Fruit fly (Drosophila melanogaster) whole organism, wandering third instar larva: Measurements from ENCODE around the gene AANATL2.

Experiments used
- Abd-B ChIP-seq: fragments of >200 bp; optimal IDR thresholded peaks from 2 replicates; lab custom pipeline; 2017; ENCODE audit warnings: missing biosample characterization, missing genetic modification characterization
- CG32264 ChIP-seq: fragments of 200-800 bp; sonication (Bioruptor generic); optimal IDR thresholded peaks from 2 replicates; lab custom pipeline; 2016; ENCODE audit warnings: missing biosample characterization, missing genetic modification characterization
- CG9705 ChIP-seq: fragments of 200-800 bp; sonication (Bioruptor generic); optimal IDR thresholded peaks from 2 replicates; lab custom pipeline; 2018; ENCODE audit warnings: missing biosample characterization, mild to moderate bottlenecking, missing genetic modification characterization
- Dfd ChIP-seq: fragments of >200 bp; optimal IDR thresholded peaks from 2 replicates; lab custom pipeline; 2017; ENCODE audit warnings: missing biosample characterization, missing genetic modification characterization
- Dif ChIP-seq: fragments of 200-275, 200-300 bp; sonication (Bioruptor generic); optimal IDR thresholded peaks from 2 replicates; lab custom pipeline; 2018; ENCODE audit warnings: missing biosample characterization, missing genetic modification characterization; ENCODE audit not compliant: partially characterized antibody
- GATAd ChIP-seq: sonication (Bioruptor generic); optimal IDR thresholded peaks from 2 replicates; lab custom pipeline; 2016; ENCODE audit warnings: missing biosample characterization, missing genetic modification characterization
- HLH106 ChIP-seq: fragments of 200-800 bp; optimal IDR thresholded peaks from 3 replicates; lab custom pipeline; 2019; ENCODE audit warnings: missing biosample characterization, mild to moderate bottlenecking, missing genetic modification characterization, moderate library complexity
- Hnf4 ChIP-seq: fragments of 200-800 bp; sonication (Bioruptor generic); optimal IDR thresholded peaks from 2 replicates; lab custom pipeline; 2016; ENCODE audit warnings: missing biosample characterization, mild to moderate bottlenecking, missing genetic modification characterization
- Hr78 ChIP-seq: fragments of >200 bp; optimal IDR thresholded peaks from 2 replicates; lab custom pipeline; 2017; ENCODE audit warnings: missing biosample characterization, missing genetic modification characterization
- Hr83 ChIP-seq: fragments of 200-300 bp; sonication (Bioruptor generic); optimal IDR thresholded peaks from 2 replicates; lab custom pipeline; 2016; ENCODE audit warnings: missing biosample characterization, mild to moderate bottlenecking, missing genetic modification characterization, moderate library complexity; ENCODE audit not compliant: poor library complexity, severe bottlenecking
- Jra ChIP-seq: sonication (Bioruptor generic); optimal IDR thresholded peaks from 2 replicates; lab custom pipeline; 2016; ENCODE audit warnings: missing biosample characterization, missing genetic modification characterization
- Mio ChIP-seq: sonication (Bioruptor generic); optimal IDR thresholded peaks from 2 replicates; lab custom pipeline; 2016; ENCODE audit warnings: missing biosample characterization, missing genetic modification characterization
- Myc ChIP-seq: fragments of >200 bp; optimal IDR thresholded peaks from 2 replicates; lab custom pipeline; 2017
- N ChIP-seq: fragments of >200 bp; optimal IDR thresholded peaks from 2 replicates; lab custom pipeline; 2018; ENCODE audit warnings: missing biosample characterization, missing external identifiers, missing genetic modification characterization
- OdsH ChIP-seq: fragments of 200-800 bp; sonication (Bioruptor generic); optimal IDR thresholded peaks from 2 replicates; lab custom pipeline; 2016; ENCODE audit warnings: missing biosample characterization, mild to moderate bottlenecking, missing genetic modification characterization
- Rel ChIP-seq, 2 experiments: fragments of 200-800 bp; sonication (Bioruptor generic) in 1 of 2; optimal IDR thresholded peaks; 2 replicates in 1 of 2; 3 replicates in 1 of 2; lab custom pipeline; 2016 to 2019; ENCODE audit warnings: mild to moderate bottlenecking in 2 of 2, missing biosample characterization in 2 of 2, missing genetic modification characterization in 2 of 2, moderate library complexity in 1 of 2
- Sp1 ChIP-seq: fragments of 200-800 bp; sonication (Bioruptor generic); optimal IDR thresholded peaks from 3 replicates; lab custom pipeline; 2019; ENCODE audit warnings: missing biosample characterization, mild to moderate bottlenecking, missing genetic modification characterization, moderate library complexity
- br ChIP-seq: fragments of 200-800 bp; sonication (Bioruptor generic); optimal IDR thresholded peaks from 2 replicates; lab custom pipeline; 2016; ENCODE audit warnings: missing biosample characterization, missing genetic modification characterization
- brk ChIP-seq: fragments of 200-800 bp; sonication (Bioruptor generic); optimal IDR thresholded peaks from 2 replicates; lab custom pipeline; 2016; ENCODE audit warnings: missing biosample characterization, mild to moderate bottlenecking, missing genetic modification characterization
- dl ChIP-seq, 2 experiments: fragments of 175-275, 200-275 bp in 1 of 2; fragments of 200-275 bp in 1 of 2; sonication (Bioruptor generic); optimal IDR thresholded peaks; lab custom pipeline; 2018; ENCODE audit warnings: mild to moderate bottlenecking in 2 of 2, missing biosample characterization in 2 of 2, missing genetic modification characterization in 2 of 2, moderate library complexity in 2 of 2; ENCODE audit not compliant: partially characterized antibody in 2 of 2, insufficient read depth in 1 of 2
- dmrt93B ChIP-seq: fragments of 200-800 bp; sonication (Bioruptor generic); optimal IDR thresholded peaks from 2 replicates; lab custom pipeline; 2018; ENCODE audit warnings: missing biosample characterization, mild to moderate bottlenecking, missing genetic modification characterization
- dsf ChIP-seq: sonication (Bioruptor generic); optimal IDR thresholded peaks from 2 replicates; lab custom pipeline; 2016; ENCODE audit warnings: missing biosample characterization, missing genetic modification characterization, borderline replicate concordance
- ey ChIP-seq: fragments of 200-800 bp; sonication (Bioruptor generic); optimal IDR thresholded peaks from 2 replicates; lab custom pipeline; 2016; ENCODE audit warnings: missing biosample characterization, missing genetic modification characterization
- foxo ChIP-seq, 2 experiments: fragments of 200-800 bp; sonication (Bioruptor generic); optimal IDR thresholded peaks; 2 replicates in 1 of 2; 3 replicates in 1 of 2; lab custom pipeline; 2016 to 2017; ENCODE audit warnings: missing biosample characterization in 2 of 2, missing genetic modification characterization in 2 of 2
- fru ChIP-seq: fragments of 200-800 bp; sonication (Bioruptor generic); optimal IDR thresholded peaks from 3 replicates; lab custom pipeline; 2016; ENCODE audit warnings: missing biosample characterization, mild to moderate bottlenecking, missing genetic modification characterization
- h ChIP-seq: fragments of 200-800 bp; sonication (Bioruptor generic); optimal IDR thresholded peaks from 3 replicates; lab custom pipeline; 2016; ENCODE audit warnings: missing biosample characterization, mild to moderate bottlenecking, missing genetic modification characterization
- psq ChIP-seq: fragments of 200-800 bp; sonication (Bioruptor generic); optimal IDR thresholded peaks from 3 replicates; lab custom pipeline; 2017; ENCODE audit warnings: missing biosample characterization, mild to moderate bottlenecking, missing genetic modification characterization, moderate library complexity
- rgr ChIP-seq: fragments of 200-800 bp; sonication (Bioruptor generic); optimal IDR thresholded peaks from 3 replicates; lab custom pipeline; 2016; ENCODE audit warnings: missing biosample characterization, mild to moderate bottlenecking, missing genetic modification characterization
- sage ChIP-seq: fragments of 200-800 bp; sonication (Bioruptor generic); optimal IDR thresholded peaks from 2 replicates; lab custom pipeline; 2016; ENCODE audit warnings: missing biosample characterization, mild to moderate bottlenecking, missing genetic modification characterization
- sv ChIP-seq: fragments of 200-800 bp; sonication (Bioruptor generic); optimal IDR thresholded peaks from 3 replicates; lab custom pipeline; 2016; ENCODE audit warnings: missing biosample characterization, missing genetic modification characterization
- tai ChIP-seq: sonication (Bioruptor generic); optimal IDR thresholded peaks from 2 replicates; lab custom pipeline; 2016; ENCODE audit warnings: missing biosample characterization, missing genetic modification characterization
- usp ChIP-seq: fragments of >200 bp; optimal IDR thresholded peaks from 2 replicates; lab custom pipeline; 2017; ENCODE audit warnings: missing biosample characterization, missing genetic modification characterization
- woc ChIP-seq: sonication (Bioruptor generic); optimal IDR thresholded peaks from 2 replicates; lab custom pipeline; 2016; ENCODE audit warnings: missing biosample characterization, mild to moderate bottlenecking, missing genetic modification characterization

Gene AANATL2

dm6 chr2L:6259629-6260028 lies 4.0 kb downstream of the AANATL2 start:
- TF ChIP-seq brk (GFP tag; lab: Kevin White, UChicago) (no peak), Abd-B (GFP tag; lab: Kevin White, UChicago) (no peak), Sp1 (GFP tag; lab: Kevin White, UChicago) (no peak), psq (GFP tag; lab: Kevin White, UChicago) (no peak), CG9705 (GFP tag; lab: Kevin White, UChicago) (no peak), br (GFP tag; lab: Kevin White, UChicago) (no peak), Hnf4 (GFP tag; lab: Kevin White, UChicago) (no peak), Jra (no peak)

- TF ChIP-seq br (GFP tag; lab: Kevin White, UChicago) (no peak), CG32264 (no peak), dmrt93B (no peak), sv (GFP tag; lab: Kevin White, UChicago) (no peak), HLH106 (tag; lab: Kevin White, UChicago) (no peak), dl (GFP tag; optimal IDR thresholded peaks at IDR 0.05; lab: Kevin White, UChicago; ENCODE audit: insufficient read depth in 1 of 2, partially characterized antibody in 2 of 2) (no peak), OdsH (no peak), sage (no peak), fru (no peak), CG9705 (GFP tag; lab: Kevin White, UChicago) (no peak), Mio (GFP tag; lab: Kevin White, UChicago) (no peak), rgr (GFP tag; lab: Kevin White, UChicago) (no peak), dsf (GFP tag; lab: Kevin White, UChicago) (no peak), psq (GFP tag; lab: Kevin White, UChicago) (no peak)
Measured at dm6 chr2L:6264390-6264789, 8.7 kb downstream of the AANATL2 start, which contains the start of gene CG13983. Gene CG13983 (minus strand): TSS chr2L:6264490.

dm6 chr2L:6271384-6271783 lies 15.7 kb downstream of the AANATL2 start:
- TF ChIP-seq psq (GFP tag; lab: Kevin White, UChicago) (no peak), Hnf4 (GFP tag; lab: Kevin White, UChicago) (no peak), ey (GFP tag; lab: Kevin White, UChicago) (no peak), N (GFP tag; lab: Kevin White, UChicago) (no peak), rgr (GFP tag; lab: Kevin White, UChicago) (no peak), Mio (GFP tag; lab: Kevin White, UChicago) (no peak), CG9705 (GFP tag; lab: Kevin White, UChicago) (no peak), brk (GFP tag; lab: Kevin White, UChicago) (no peak), foxo (GFP tag; optimal IDR thresholded peaks at IDR 0.05; lab: Kevin White, UChicago) (no peak), woc (GFP tag; lab: Kevin White, UChicago) (no peak), Dif (GFP tag; lab: Kevin White, UChicago) (no peak), Sp1 (GFP tag; lab: Kevin White, UChicago) (no peak), sv (GFP tag; lab: Kevin White, UChicago) (no peak), Dfd (no peak)

dm6 chr2L:6273963-6274834 lies 18.5 kb downstream of the AANATL2 start:
- TF ChIP-seq Hr78 (GFP tag; lab: Kevin White, UChicago) (no peak), Abd-B (GFP tag; lab: Kevin White, UChicago) (no peak), rgr (GFP tag; lab: Kevin White, UChicago) (peak; percentile 8), h (peak; percentile 61), CG9705 (GFP tag; lab: Kevin White, UChicago) (no peak), N (GFP tag; lab: Kevin White, UChicago) (no peak), fru (peak; percentile 44), Rel (GFP tag; optimal IDR thresholded peaks at IDR 0.05; lab: Kevin White, UChicago) (no peak), Rel (tag; optimal IDR thresholded peaks at IDR 0.05; lab: Kevin White, UChicago) (no peak), br (GFP tag; lab: Kevin White, UChicago) (no peak), Hr83 (GFP tag; lab: Kevin White, UChicago) (no peak), sv (GFP tag; lab: Kevin White, UChicago) (no peak), foxo (GFP tag; optimal IDR thresholded peaks at IDR 0.05; lab: Kevin White, UChicago) (peak in 1 of 2 experiments; percentile 41), tai (no peak), OdsH (peak; percentile 2), GATAd (GFP tag; lab: Kevin White, UChicago) (no peak), Myc (lab: Kevin White, UChicago) (no peak), brk (GFP tag; lab: Kevin White, UChicago) (no peak), dl (GFP tag; optimal IDR thresholded peaks at IDR 0.05; lab: Kevin White, UChicago; ENCODE audit: insufficient read depth in 1 of 2, partially characterized antibody in 2 of 2) (no peak), ey (GFP tag; lab: Kevin White, UChicago) (peak; percentile 1), HLH106 (tag; lab: Kevin White, UChicago) (peak; percentile 18), woc (GFP tag; lab: Kevin White, UChicago) (no peak), Mio (GFP tag; lab: Kevin White, UChicago) (no peak), usp (GFP tag; lab: Kevin White, UChicago) (no peak)
